Worm (Caenorhabditis elegans) whole organism, L4 larva: ENCODE results near the gene sra-4.

Experiments used
- Y5F2A.4 ChIP-seq: fragments of 200-800 bp; sonication (Bioruptor generic); optimal IDR thresholded peaks from 2 replicates; lab custom pipeline; 2018; ENCODE audit warnings: mild to moderate bottlenecking, missing genetic modification characterization, missing compliant biosample characterization
- aly-2 ChIP-seq: sonication (generic microtip); optimal IDR thresholded peaks from 2 replicates; lab custom pipeline; 2018; ENCODE audit warnings: missing biosample characterization, missing genetic modification characterization
- dmd-6 ChIP-seq: fragments of 200-800 bp; sonication (Bioruptor generic); IDR thresholded peaks from 2 replicates; pipeline ENCODE4 v1.3.6; 2022; ENCODE audit warnings: missing genetic modification reagents, missing genetic modification characterization, missing compliant biosample characterization
- dpl-1 ChIP-seq: fragments of 150-350 bp; optimal IDR thresholded peaks from 2 replicates; lab custom pipeline; 2014; ENCODE audit warnings: missing biosample characterization, missing genetic modification reagents, missing genetic modification characterization
- hif-1 ChIP-seq, 2 experiments: sonication (generic microtip); optimal IDR thresholded peaks; 2 replicates each; lab custom pipeline; 2016 to 2017; ENCODE audit warnings: missing compliant biosample characterization in 2 of 2, missing genetic modification characterization in 2 of 2, missing genetic modification reagents in 2 of 2, missing genotype in 2 of 2, mild to moderate bottlenecking in 1 of 2
- lin-39 ChIP-seq: fragments of 150-350 bp; optimal IDR thresholded peaks from 2 replicates; lab custom pipeline; 2014; ENCODE audit warnings: missing biosample characterization, missing genetic modification reagents, missing genetic modification characterization
- madf-5 ChIP-seq, 2 experiments: fragments of 200-800 bp; sonication (Bioruptor generic); IDR thresholded peaks; 2 replicates each; pipeline ENCODE4 v1.3.6; 2022; ENCODE audit warnings: missing compliant biosample characterization in 2 of 2, missing genetic modification characterization in 2 of 2
- mes-2 ChIP-seq: sonication (generic microtip); optimal IDR thresholded peaks from 2 replicates; lab custom pipeline; 2016; ENCODE audit warnings: missing genotype, mild to moderate bottlenecking, missing genetic modification characterization, missing compliant biosample characterization; ENCODE audit not compliant: poor library complexity, severe bottlenecking
- nhr-237 ChIP-seq: sonication (generic microtip); optimal IDR thresholded peaks from 2 replicates; lab custom pipeline; 2017; ENCODE audit warnings: missing biosample characterization, missing genetic modification characterization
- nhr-42 ChIP-seq: fragments of 200-800 bp; sonication (Bioruptor generic); IDR thresholded peaks from 2 replicates; pipeline ENCODE4 v1.3.6; 2022; ENCODE audit warnings: missing genetic modification characterization, missing compliant biosample characterization
- spr-3 ChIP-seq: fragments of 200-800 bp; sonication (Bioruptor generic); optimal IDR thresholded peaks from 2 replicates; lab custom pipeline; 2018; ENCODE audit warnings: mild to moderate bottlenecking, missing genetic modification characterization, missing compliant biosample characterization
- unc-130 ChIP-seq: sonication (generic microtip); optimal IDR thresholded peaks from 2 replicates; lab custom pipeline; 2016; ENCODE audit warnings: missing genetic modification reagents, missing genetic modification characterization, missing compliant biosample characterization

DNA sequence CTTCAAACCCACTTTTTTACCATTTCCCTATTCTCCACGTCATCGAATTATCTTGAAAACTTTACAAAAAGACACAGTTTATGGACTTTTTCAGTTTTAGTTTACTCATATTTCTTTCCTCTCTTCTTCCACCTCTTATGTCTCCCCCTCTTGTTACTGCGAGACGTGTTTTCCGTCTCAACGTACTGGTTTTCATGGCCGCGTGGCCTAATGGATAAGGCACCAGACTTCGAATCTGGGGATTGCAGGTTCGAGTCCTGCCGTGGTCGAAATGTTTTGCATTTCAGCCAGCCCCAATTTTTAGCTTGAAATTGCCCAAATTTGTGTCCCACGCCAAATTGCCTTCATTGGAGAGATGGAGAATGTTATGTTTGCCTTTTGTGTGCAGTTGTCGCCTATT is 23.4 kb upstream of the sra-4 start:
- TF ChIP-seq unc-130 (GFP tag; lab: Kevin White, UChicago) (peak; percentile 63), dmd-6 (GFP tag; lab: Robert Waterston, UW) (peak; percentile 67), hif-1 (tag; optimal IDR thresholded peaks at IDR 0.05; lab: Kevin White, UChicago) (peak in 1 of 2 experiments; percentile 38), dpl-1 (GFP tag; lab: Kevin White, UChicago) (peak; percentile 20), nhr-237 (tag; lab: Kevin White, UChicago) (no peak), mes-2 (tag; lab: Kevin White, UChicago) (peak; percentile 73), madf-5 (GFP tag; IDR thresholded peaks at IDR 0.05; lab: Robert Waterston, UW) (peak; percentile 91 to 93), aly-2 (peak; percentile 39), Y5F2A.4 (GFP tag; lab: Kevin White, UChicago) (no peak), nhr-42 (GFP tag; lab: Robert Waterston, UW) (no peak), spr-3 (GFP tag; lab: Kevin White, UChicago) (peak; percentile 71), lin-39 (no peak)
